Worm (Caenorhabditis elegans) whole organism, L2 larva: ENCODE data around the gene sdz-21.

Experiments
- C34F6.9 ChIP-seq: fragments of 150-350 bp; optimal IDR thresholded peaks from 2 replicates; lab custom pipeline; 2014; ENCODE audit warnings: missing biosample characterization, missing genetic modification characterization
- F13H6.1 ChIP-seq: sonication (generic microtip); optimal IDR thresholded peaks from 2 replicates; lab custom pipeline; 2016; ENCODE audit warnings: missing genetic modification characterization, missing compliant biosample characterization
- Y55F3AM.14 ChIP-seq: fragments of 200-800 bp; sonication (Bioruptor generic); optimal IDR thresholded peaks from 2 replicates; lab custom pipeline; 2018; ENCODE audit warnings: mild to moderate bottlenecking, missing genetic modification characterization, missing compliant biosample characterization
- ZK546.5 ChIP-seq: sonication (generic microtip); optimal IDR thresholded peaks from 2 replicates; lab custom pipeline; 2017; ENCODE audit warnings: missing biosample characterization, missing genetic modification characterization
- alr-1 ChIP-seq: fragments of 150-350 bp; optimal IDR thresholded peaks from 2 replicates; lab custom pipeline; 2014; ENCODE audit warnings: missing biosample characterization, missing genetic modification characterization
- aly-2 ChIP-seq: fragments of 150-350 bp; optimal IDR thresholded peaks from 2 replicates; lab custom pipeline; 2014; ENCODE audit warnings: missing biosample characterization, missing genetic modification characterization
- ama-1 ChIP-seq: fragments of 150-350 bp; optimal IDR thresholded peaks from 2 replicates; lab custom pipeline; 2018; ENCODE audit warnings: inconsistent platforms
- blmp-1 ChIP-seq: sonication (generic microtip); optimal IDR thresholded peaks from 2 replicates; lab custom pipeline; 2017; ENCODE audit warnings: missing genetic modification characterization, mild to moderate bottlenecking, missing compliant biosample characterization, antibody characterized with exemption, moderate library complexity; ENCODE audit not compliant: insufficient read depth
- ceh-16 ChIP-seq: fragments of 150-350 bp; optimal IDR thresholded peaks from 2 replicates; lab custom pipeline; 2014; ENCODE audit warnings: missing biosample characterization, missing genetic modification characterization
- crh-2 ChIP-seq: sonication (generic microtip); optimal IDR thresholded peaks from 2 replicates; lab custom pipeline; 2017; ENCODE audit warnings: missing biosample characterization, missing genetic modification characterization
- dmd-4 ChIP-seq: sonication (generic microtip); optimal IDR thresholded peaks from 2 replicates; lab custom pipeline; 2017; ENCODE audit warnings: missing biosample characterization, missing genetic modification characterization
- egl-27 ChIP-seq: sonication (generic microtip); optimal IDR thresholded peaks from 3 replicates; lab custom pipeline; 2017; ENCODE audit warnings: missing biosample characterization, missing genetic modification reagents, missing genetic modification characterization
- gmeb-1 ChIP-seq: fragments of 150-350 bp; optimal IDR thresholded peaks from 2 replicates; lab custom pipeline; 2014; ENCODE audit warnings: missing biosample characterization, missing genetic modification characterization
- lin-11 ChIP-seq: fragments of 150-350 bp; sonication (generic microtip); optimal IDR thresholded peaks from 2 replicates; lab custom pipeline; 2014; ENCODE audit warnings: missing biosample characterization, missing genetic modification characterization, inconsistent platforms, mixed read lengths
- lin-13 ChIP-seq: fragments of 150-350 bp; optimal IDR thresholded peaks from 2 replicates; lab custom pipeline; 2014; ENCODE audit warnings: missing biosample characterization, missing genetic modification reagents, missing genetic modification characterization
- lsy-2 ChIP-seq, 2 experiments: fragments of 150-350 bp in 1 of 2; sonication (generic microtip) in 1 of 2; optimal IDR thresholded peaks; 2 replicates each; lab custom pipeline; 2014 to 2017; ENCODE audit warnings: missing biosample characterization in 2 of 2, missing genetic modification characterization in 2 of 2
- mab-5 ChIP-seq: fragments of 150-350 bp; optimal IDR thresholded peaks from 2 replicates; lab custom pipeline; 2014; ENCODE audit warnings: missing biosample characterization, missing genetic modification characterization
- mbf-1 ChIP-seq: sonication (generic microtip); optimal IDR thresholded peaks from 2 replicates; lab custom pipeline; 2017; ENCODE audit warnings: missing biosample characterization, missing genetic modification characterization
- mdl-1 ChIP-seq, 2 experiments: fragments of 150-350 bp in 1 of 2; sonication (generic microtip) in 1 of 2; optimal IDR thresholded peaks; 2 replicates each; lab custom pipeline; 2017; ENCODE audit warnings: missing biosample characterization in 2 of 2, missing genetic modification characterization in 2 of 2
- nhr-12 ChIP-seq: fragments of 150-350 bp; optimal IDR thresholded peaks from 2 replicates; lab custom pipeline; 2014; ENCODE audit warnings: missing biosample characterization, missing genetic modification characterization
- nhr-129 ChIP-seq: fragments of 150-350 bp; optimal IDR thresholded peaks from 2 replicates; lab custom pipeline; 2014; ENCODE audit warnings: missing biosample characterization, missing genetic modification characterization
- nhr-21 ChIP-seq: fragments of 150-350 bp; optimal IDR thresholded peaks from 2 replicates; lab custom pipeline; 2014; ENCODE audit warnings: missing biosample characterization, missing genetic modification characterization
- nhr-23 ChIP-seq: fragments of 150-350 bp; optimal IDR thresholded peaks from 2 replicates; lab custom pipeline; 2014; ENCODE audit warnings: missing biosample characterization, missing genetic modification reagents, missing genetic modification characterization
- nhr-237 ChIP-seq: fragments of 150-350 bp; optimal IDR thresholded peaks from 2 replicates; lab custom pipeline; 2014; ENCODE audit warnings: missing biosample characterization, missing genetic modification characterization
- nhr-77 ChIP-seq: fragments of 150-350 bp; optimal IDR thresholded peaks from 2 replicates; lab custom pipeline; 2014; ENCODE audit warnings: missing biosample characterization, missing genetic modification characterization
- peb-1 ChIP-seq: fragments of 150-350 bp; optimal IDR thresholded peaks from 2 replicates; lab custom pipeline; 2014; ENCODE audit warnings: missing biosample characterization, missing genetic modification characterization
- sma-3 ChIP-seq: sonication (generic microtip); optimal IDR thresholded peaks from 2 replicates; lab custom pipeline; 2016; ENCODE audit warnings: missing genetic modification reagents, missing genetic modification characterization, missing compliant biosample characterization
- sma-9 ChIP-seq, 2 experiments: fragments of 150-350 bp in 1 of 2; sonication (generic microtip) in 1 of 2; optimal IDR thresholded peaks; 2 replicates each; lab custom pipeline; 2014 to 2016; ENCODE audit warnings: missing genetic modification characterization in 2 of 2, mild to moderate bottlenecking in 1 of 2, missing biosample characterization in 1 of 2, missing compliant biosample characterization in 1 of 2, missing genetic modification reagents in 1 of 2, moderate library complexity in 1 of 2
- snpc-4 ChIP-seq: fragments of 150-350 bp; optimal IDR thresholded peaks from 2 replicates; lab custom pipeline; 2014; ENCODE audit warnings: missing biosample characterization, missing genetic modification characterization
- unc-39 ChIP-seq: fragments of 150-350 bp; optimal IDR thresholded peaks from 2 replicates; lab custom pipeline; 2014; ENCODE audit warnings: missing biosample characterization, missing genetic modification characterization
- unc-55 ChIP-seq: fragments of 150-350 bp; sonication (generic microtip); optimal IDR thresholded peaks from 3 replicates; lab custom pipeline; 2014; ENCODE audit warnings: missing biosample characterization, missing genetic modification reagents, missing genetic modification characterization
- unc-62 ChIP-seq: fragments of 150-350 bp; optimal IDR thresholded peaks from 2 replicates; lab custom pipeline; 2014; ENCODE audit warnings: missing biosample characterization, missing genetic modification reagents, missing genetic modification characterization
- zag-1 ChIP-seq: fragments of 150-350 bp; optimal IDR thresholded peaks from 2 replicates; lab custom pipeline; 2014; ENCODE audit warnings: missing biosample characterization, missing genetic modification characterization
- ztf-1 ChIP-seq: fragments of 200-800 bp; sonication (Bioruptor generic); conservative IDR thresholded peaks from 2 replicates; pipeline ENCODE4 v1.3.6; 2022; ENCODE audit warnings: missing genetic modification characterization, missing compliant biosample characterization
- ztf-11 ChIP-seq: sonication (generic microtip); optimal IDR thresholded peaks from 2 replicates; lab custom pipeline; 2017; ENCODE audit warnings: missing biosample characterization, missing genetic modification characterization
- ztf-4 ChIP-seq: fragments of 150-350 bp; optimal IDR thresholded peaks from 2 replicates; lab custom pipeline; 2014; ENCODE audit warnings: missing biosample characterization, missing genetic modification characterization

The sdz-21 gene

DNA sequence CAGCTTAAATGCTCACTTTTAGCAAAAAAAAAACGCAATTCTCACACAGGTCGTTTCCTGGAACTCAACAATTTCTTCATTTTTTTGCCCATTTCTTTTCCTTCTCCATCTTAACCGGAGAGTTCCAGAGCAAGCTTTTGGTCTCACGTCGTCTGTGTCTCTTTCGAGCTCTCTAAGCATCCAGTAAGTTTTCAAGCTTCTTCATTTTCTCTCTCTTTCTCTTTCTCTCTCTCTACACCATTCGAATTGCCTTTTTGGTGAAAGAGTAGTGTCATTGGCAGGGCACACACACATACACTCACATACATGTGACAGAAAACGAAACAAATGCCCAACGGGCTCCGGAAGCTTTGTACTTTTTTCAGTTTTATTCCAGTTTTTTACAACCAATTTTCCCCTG, 16.9 kb downstream of the sdz-21 start (continued):
- no peak for TF ChIP-seq unc-39 (tag; lab: Kevin White, UChicago)
- no peak for TF ChIP-seq sma-3 (GFP tag; lab: Kevin White, UChicago)
- TF ChIP-seq ZK546.5 (tag; lab: Kevin White, UChicago), result no peak
- no peak for TF ChIP-seq Y55F3AM.14
- peak; percentile 74 for TF ChIP-seq nhr-129 (tag; lab: Kevin White, UChicago)
- no peak for TF ChIP-seq peb-1 (tag; lab: Kevin White, UChicago)
- peak; percentile 10 for TF ChIP-seq snpc-4 (tag; lab: Kevin White, UChicago)
- no peak for TF ChIP-seq egl-27 (tag; lab: Kevin White, UChicago)
- TF ChIP-seq unc-55, result peak; percentile 63
- no peak for TF ChIP-seq mbf-1 (tag; lab: Kevin White, UChicago)
- no peak for TF ChIP-seq ama-1 (lab: Kevin White, UChicago)
- no peak for TF ChIP-seq gmeb-1
- TF ChIP-seq ztf-1 (GFP tag; lab: Robert Waterston, UW), result no peak
- no peak for TF ChIP-seq aly-2 (tag; lab: Kevin White, UChicago)
- TF ChIP-seq lin-11 (tag; lab: Kevin White, UChicago), result peak; percentile 39
- no peak for TF ChIP-seq dmd-4 (tag; lab: Kevin White, UChicago)
- TF ChIP-seq, all 48 proteins: peak for 16

DNA sequence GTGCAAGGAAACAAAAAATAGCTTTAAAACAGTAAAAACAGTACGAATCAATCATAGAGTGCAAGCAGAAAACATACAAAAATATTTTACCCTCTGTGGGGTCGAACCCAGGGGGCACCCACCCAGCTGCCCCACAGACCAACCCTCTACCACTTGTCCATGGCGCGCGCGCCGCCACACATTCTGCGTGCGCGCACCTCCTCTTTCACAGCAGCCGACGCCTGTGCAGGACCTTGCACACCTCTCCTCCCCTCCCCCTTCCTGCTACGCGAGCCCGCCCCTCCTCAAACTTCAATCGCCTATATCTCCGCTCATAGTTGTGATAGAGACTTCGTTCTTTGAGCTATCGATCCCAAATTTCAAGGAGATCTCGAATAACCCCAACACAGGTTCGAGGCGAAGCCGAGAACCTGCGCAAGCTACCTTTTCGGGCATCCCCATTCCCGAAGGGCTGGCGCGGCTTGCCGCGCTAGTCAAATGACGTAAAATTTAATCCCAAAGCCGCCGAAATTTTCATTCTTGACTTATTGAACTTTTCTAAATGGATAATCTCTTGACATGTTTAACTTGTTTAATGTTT, 19.5 kb downstream of the sdz-21 start:
- TF ChIP-seq snpc-4 (tag; lab: Kevin White, UChicago), result peak; percentile 34

DNA sequence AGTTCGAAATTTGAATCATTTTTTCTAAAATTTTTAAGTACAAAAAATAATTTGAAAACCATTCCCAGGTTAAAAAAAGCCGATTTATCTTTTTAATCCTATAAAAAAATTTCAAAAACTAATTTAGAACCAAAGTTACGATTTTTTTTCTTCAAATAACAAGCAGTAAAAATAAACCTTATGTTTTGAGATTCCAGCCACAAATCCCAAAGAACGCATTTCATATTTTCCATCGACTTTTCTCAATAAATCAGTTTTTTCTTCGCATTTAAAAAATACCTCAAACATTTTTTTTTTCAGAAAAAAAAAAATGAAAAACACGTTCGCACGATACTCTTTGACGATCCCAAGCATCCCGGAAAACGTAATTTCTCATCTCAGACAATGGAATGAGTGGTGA, 21.7 kb downstream of the sdz-21 start, which contains the start of gene ckk-1:
TSS of gene ckk-1 (plus strand) at position 301 of the 400 bp plus-strand sequence.
- TF ChIP-seq F13H6.1 (tag; lab: Kevin White, UChicago) (no peak), mdl-1 (tag; optimal IDR thresholded peaks at IDR 0.05; lab: Kevin White, UChicago) (no peak), ztf-11 (tag; lab: Kevin White, UChicago) (no peak), lin-11 (tag; lab: Kevin White, UChicago) (no peak), nhr-12 (no peak), dmd-4 (tag; lab: Kevin White, UChicago) (no peak), crh-2 (no peak), nhr-23 (tag; lab: Kevin White, UChicago) (no peak), gmeb-1 (no peak)

DNA sequence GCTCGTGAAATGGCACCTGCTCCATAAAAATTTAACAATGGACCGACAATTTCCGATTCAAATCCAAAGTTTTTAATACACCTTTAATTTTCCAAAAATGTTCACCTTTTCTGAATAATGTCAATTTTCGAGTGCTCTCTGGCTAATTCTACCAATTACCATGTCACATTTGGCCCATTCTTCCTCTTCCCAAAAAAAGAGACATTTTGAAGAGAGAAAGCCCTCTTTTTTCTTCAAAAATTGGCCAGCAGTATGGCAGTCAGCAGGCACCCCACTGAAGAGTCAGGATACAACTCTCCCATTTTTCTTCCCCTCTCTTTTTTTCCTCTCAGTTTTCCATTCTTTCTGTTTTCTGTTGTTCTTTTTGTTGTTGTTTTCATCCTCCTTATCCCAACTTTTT, 22.3 kb downstream of the sdz-21 start:
- TF ChIP-seq nhr-12 (no peak), nhr-23 (tag; lab: Kevin White, UChicago) (no peak), unc-55 (peak; percentile 11), ceh-16 (tag; lab: Kevin White, UChicago) (no peak), nhr-237 (tag; lab: Kevin White, UChicago) (no peak), C34F6.9 (tag; lab: Kevin White, UChicago) (peak; percentile 2), lsy-2 (tag; optimal IDR thresholded peaks at IDR 0.05; lab: Kevin White, UChicago) (peak in 1 of 2 experiments; percentile 29), snpc-4 (tag; lab: Kevin White, UChicago) (no peak)
- TF ChIP-seq, all 48 proteins: peak for 3

DNA sequence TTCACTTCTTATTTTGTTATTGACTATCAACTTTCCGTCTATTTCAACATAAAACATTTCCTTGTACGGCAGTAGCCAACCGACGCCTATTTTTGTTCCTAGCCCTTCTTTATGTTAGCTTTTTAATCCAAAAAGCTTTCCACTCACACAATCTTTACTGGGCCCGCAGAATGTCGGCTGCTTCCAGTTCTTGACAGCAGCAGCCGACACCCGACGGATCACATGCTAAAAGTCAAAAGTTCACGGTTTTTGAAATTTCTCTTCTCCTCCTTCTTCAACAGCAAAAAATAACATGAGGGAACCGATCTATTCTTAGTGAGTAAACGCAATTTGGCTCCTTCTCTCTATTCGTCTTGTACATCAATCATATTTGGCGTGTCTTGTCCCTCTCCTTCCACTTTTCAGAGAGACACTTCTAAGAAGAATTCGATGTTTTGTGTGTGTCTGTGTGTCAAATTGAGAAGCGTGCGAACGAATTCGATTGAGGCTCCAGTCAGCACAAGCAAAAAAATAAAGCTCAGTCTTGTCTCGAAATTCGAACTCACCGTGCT, 24.3 kb downstream of the sdz-21 start:
- TF ChIP-seq sma-9 (GFP tag; optimal IDR thresholded peaks at IDR 0.05; lab: Kevin White, UChicago), result peak; percentile 57
- TF ChIP-seq sma-9 (tag; optimal IDR thresholded peaks at IDR 0.05; lab: Kevin White, UChicago), result no peak
- peak in 1 of 2 experiments; percentile 10 for TF ChIP-seq lsy-2 (tag; optimal IDR thresholded peaks at IDR 0.05; lab: Kevin White, UChicago)
- TF ChIP-seq lin-11 (tag; lab: Kevin White, UChicago), result no peak
- TF ChIP-seq zag-1 (tag; lab: Kevin White, UChicago), result peak; percentile 23
- TF ChIP-seq gmeb-1, result no peak
- TF ChIP-seq ztf-4, result peak; percentile 2
- TF ChIP-seq mab-5, result no peak
- TF ChIP-seq nhr-129 (tag; lab: Kevin White, UChicago), result peak; percentile 1
- TF ChIP-seq nhr-77 (tag; lab: Kevin White, UChicago), result no peak
- TF ChIP-seq F13H6.1 (tag; lab: Kevin White, UChicago), result no peak
- no peak for TF ChIP-seq nhr-21 (tag; lab: Kevin White, UChicago)
- no peak for TF ChIP-seq nhr-23 (tag; lab: Kevin White, UChicago)
- peak; percentile 54 for TF ChIP-seq unc-55
- TF ChIP-seq C34F6.9 (tag; lab: Kevin White, UChicago), result peak; percentile 47
- peak; percentile 91 for TF ChIP-seq snpc-4 (tag; lab: Kevin White, UChicago)
- TF ChIP-seq lin-13 (GFP tag; lab: Kevin White, UChicago), result peak; percentile 38
- no peak for TF ChIP-seq unc-62 (GFP tag; lab: Kevin White, UChicago)
- TF ChIP-seq blmp-1 (tag; lab: Kevin White, UChicago), result no peak
- TF ChIP-seq egl-27 (tag; lab: Kevin White, UChicago), result no peak
- no peak for TF ChIP-seq nhr-12
- peak in 1 of 2 experiments; percentile 12 for TF ChIP-seq mdl-1 (tag; optimal IDR thresholded peaks at IDR 0.05; lab: Kevin White, UChicago)
- TF ChIP-seq ceh-16 (tag; lab: Kevin White, UChicago), result no peak
- TF ChIP-seq alr-1 (tag; lab: Kevin White, UChicago), result no peak
